Fruit fly (Drosophila melanogaster): Measurements from ENCODE around the gene pic.

The pic gene

dm6 chr3R:13033670-13034069 lies 18.4 kb upstream of the pic start (continued):
- TF ChIP-seq ase (GFP tag; IDR thresholded peaks at IDR 0.05) (no peak), CG10267 (tag; optimal IDR thresholded peaks at IDR 0.05) (no peak), vfl (GFP tag; optimal IDR thresholded peaks at IDR 0.05) (no peak), wor (GFP tag; IDR thresholded peaks at IDR 0.05) (no peak)

dm6 chr3R:13036064-13036463 lies 16.0 kb upstream of the pic start:
- peak; percentile 94 for TF ChIP-seq twi (tag; optimal IDR thresholded peaks at IDR 0.05)
- TF ChIP-seq D (optimal IDR thresholded peaks at IDR 0.05) = no peak
- TF ChIP-seq D (GFP tag; optimal IDR thresholded peaks at IDR 0.05) = no peak

- TF ChIP-seq CG31224 (GFP tag; IDR thresholded peaks at IDR 0.05) (no peak), prd (optimal IDR thresholded peaks at IDR 0.05) (no peak), prd (GFP tag; IDR thresholded peaks at IDR 0.05) (no peak), Dad (GFP tag; optimal IDR thresholded peaks at IDR 0.05) (no peak), Bgb (GFP tag; IDR thresholded peaks at IDR 0.05; ENCODE audit: partially characterized antibody) (no peak), pzg (GFP tag; optimal IDR thresholded peaks at IDR 0.05) (no peak), ato (GFP tag; IDR thresholded peaks at IDR 0.05; ENCODE audit: partially characterized antibody) (no peak), CG12769 (tag; optimal IDR thresholded peaks at IDR 0.05) (no peak), Lpt (GFP tag; optimal IDR thresholded peaks at IDR 0.05) (no peak), CTCF (GFP tag; optimal IDR thresholded peaks at IDR 0.05) (no peak), kay (GFP tag; optimal IDR thresholded peaks at IDR 0.05) (no peak), ham (GFP tag; IDR thresholded peaks at IDR 0.05) (no peak), HLH54F (GFP tag; optimal IDR thresholded peaks at IDR 0.05) (no peak), grau (tag; optimal IDR thresholded peaks at IDR 0.05) (no peak), CG1024 (GFP tag; IDR thresholded peaks at IDR 0.05) (no peak)
Measured at dm6 chr3R:13038075-13038474, 14.0 kb upstream of the pic start, which contains the start of gene CG11668. TSS of gene CG11668 (plus strand) at chr3R:13038375.

- TF ChIP-seq Ssrp (tag; optimal IDR thresholded peaks at IDR 0.05) (no peak), CG11696 (GFP tag; IDR thresholded peaks at IDR 0.05) (no peak), CG8359 (GFP tag; optimal IDR thresholded peaks at IDR 0.05; ENCODE audit: borderline replicate concordance) (no peak), CG2712 (tag; optimal IDR thresholded peaks at IDR 0.05) (no peak), ind (GFP tag; optimal IDR thresholded peaks at IDR 0.05) (no peak), Rfx (GFP tag; IDR thresholded peaks at IDR 0.05) (peak; percentile 54; the same call in 1 of the 2 replicates), Dip2 (GFP tag; IDR thresholded peaks at IDR 0.05) (no peak), CG5953 (GFP tag; IDR thresholded peaks at IDR 0.05) (0 out of 2 replicates have a peak, but pooled peaks have one; percentile 5), CG6765 (GFP tag; optimal IDR thresholded peaks at IDR 0.05) (no peak), schlank (tag; optimal IDR thresholded peaks at IDR 0.05) (no peak), slbo (GFP tag; IDR thresholded peaks at IDR 0.05) (peak; percentile 64), CG13424 (tag; optimal IDR thresholded peaks at IDR 0.05) (no peak), Gug (GFP tag; IDR thresholded peaks at IDR 0.05) (peak; percentile 53; the same call in 3 of the 4 replicates), CG3281 (GFP tag; optimal IDR thresholded peaks at IDR 0.05) (no peak), scrt (GFP tag; optimal IDR thresholded peaks at IDR 0.05) (no peak), CG31224 (GFP tag; IDR thresholded peaks at IDR 0.05) (no peak), Nf-YA (GFP tag; IDR thresholded peaks at IDR 0.05) (no peak), nom (GFP tag; optimal IDR thresholded peaks at IDR 0.05) (no peak), Lim3 (GFP tag; IDR thresholded peaks at IDR 0.05) (no peak), CG18262 (tag; optimal IDR thresholded peaks at IDR 0.05) (no peak), Adf1 (GFP tag; IDR thresholded peaks at IDR 0.05) (no peak), CG14441 (GFP tag; IDR thresholded peaks at IDR 0.05) (0 out of 2 replicates have a peak, but pooled peaks have one; percentile 22), az2 (GFP tag; optimal IDR thresholded peaks at IDR 0.05) (no peak), Med (GFP tag) (peak; percentile 65), CG17829 (tag; optimal IDR thresholded peaks at IDR 0.05) (no peak), vvl (GFP tag; IDR thresholded peaks at IDR 0.05) (peak; percentile 57; the same call in 1 of the 2 replicates), zfh2 (GFP tag; optimal IDR thresholded peaks at IDR 0.05) (peak; percentile 10), Optix (GFP tag; IDR thresholded peaks at IDR 0.05) (0 out of 3 replicates have a peak, but pooled peaks have one; percentile 10)
Measured at dm6 chr3R:13039037-13039583, 12.9 kb upstream of the pic start.

Data from whole organism, embryonic.